Fruit fly (Drosophila melanogaster): ENCODE results near the gene CG12817.

Gene CG12817

dm6 chr3R:10268101-10268864 lies 43.8 kb upstream of the CG12817 start (continued):
- TF ChIP-seq CG11085 (GFP tag; IDR thresholded peaks at IDR 0.05) (peak; percentile 44), peb (GFP tag; IDR thresholded peaks at IDR 0.05) (peak; percentile 46; the same call in 1 of the 2 replicates), corto (GFP tag; optimal IDR thresholded peaks at IDR 0.05) (peak; percentile 67), ash1 (GFP tag; optimal IDR thresholded peaks at IDR 0.05) (no peak), esg (GFP tag; conservative IDR thresholded peaks at IDR 0.05) (peak; percentile 73), sna (GFP tag; IDR thresholded peaks at IDR 0.05; ENCODE audit: partially characterized antibody) (peak; percentile 29; the same call in 1 of the 2 replicates), CG4617 (GFP tag; optimal IDR thresholded peaks at IDR 0.05; ENCODE audit: borderline replicate concordance) (peak; percentile 23), dimm (GFP tag; IDR thresholded peaks at IDR 0.05) (no peak), CG13287 (GFP tag; IDR thresholded peaks at IDR 0.05; ENCODE audit: partially characterized antibody) (no peak; the same call in 1 of the 2 replicates), sc (optimal IDR thresholded peaks at IDR 0.05) (no peak), sc (GFP tag; optimal IDR thresholded peaks at IDR 0.05) (peak; percentile 53), ken (GFP tag; IDR thresholded peaks at IDR 0.05) (peak; percentile 38; the same call in 1 of the 3 replicates), CG15269 (tag; optimal IDR thresholded peaks at IDR 0.05) (peak; percentile 90), dmrt11E (tag; optimal IDR thresholded peaks at IDR 0.05) (peak; percentile 11), stwl (tag; optimal IDR thresholded peaks at IDR 0.05) (no peak), CG7556 (GFP tag; optimal IDR thresholded peaks at IDR 0.05) (peak; percentile 86), Med (GFP tag) (peak; percentile 93), NFAT (GFP tag; IDR thresholded peaks at IDR 0.05) (no peak), CG3065 (GFP tag; optimal IDR thresholded peaks at IDR 0.05) (no peak), TFAM (GFP tag; optimal IDR thresholded peaks at IDR 0.05) (peak; percentile 42), gcm (GFP tag; optimal IDR thresholded peaks at IDR 0.05) (peak; percentile 78), Drgx (GFP tag; IDR thresholded peaks at IDR 0.05) (peak; percentile 82), YL-1 (GFP tag; optimal IDR thresholded peaks at IDR 0.05) (peak; percentile 19), zf30C (GFP tag; optimal IDR thresholded peaks at IDR 0.05) (peak; percentile 68), CG11696 (GFP tag; IDR thresholded peaks at IDR 0.05) (no peak), jigr1 (GFP tag; IDR thresholded peaks at IDR 0.05) (no peak), Hr51 (GFP tag; optimal IDR thresholded peaks at IDR 0.05) (peak; percentile 58 to 94), lbe (GFP tag; optimal IDR thresholded peaks at IDR 0.05) (peak; percentile 52), CG2202 (tag; optimal IDR thresholded peaks at IDR 0.05) (peak; percentile 11), CG8924 (tag; optimal IDR thresholded peaks at IDR 0.05) (peak; percentile 87), Hey (tag; optimal IDR thresholded peaks at IDR 0.05) (no peak), lab (GFP tag; optimal IDR thresholded peaks at IDR 0.05) (peak; percentile 91), CG11723 (GFP tag; optimal IDR thresholded peaks at IDR 0.05) (peak; percentile 67), CG1832 (GFP tag; optimal IDR thresholded peaks at IDR 0.05) (no peak), Scr (GFP tag; IDR thresholded peaks at IDR 0.05; ENCODE audit: partially characterized antibody) (0 out of 2 replicates have a peak, but pooled peaks have one; percentile 7), CG2116 (GFP tag; optimal IDR thresholded peaks at IDR 0.05) (peak; percentile 44), Deaf1 (tag; optimal IDR thresholded peaks at IDR 0.05) (peak; percentile 67), ems (GFP tag; optimal IDR thresholded peaks at IDR 0.05) (peak; percentile 50), nerfin-1 (tag; optimal IDR thresholded peaks at IDR 0.05) (peak; percentile 65), CG9876 (GFP tag; optimal IDR thresholded peaks at IDR 0.05) (peak; percentile 20), Chrac-16 (GFP tag; optimal IDR thresholded peaks at IDR 0.05) (peak; percentile 68), CG2678 (tag; optimal IDR thresholded peaks at IDR 0.05) (peak; percentile 94), nmo (GFP tag; optimal IDR thresholded peaks at IDR 0.05) (peak; percentile 89), sens (GFP tag) (peak; percentile 96), CG3847 (GFP tag; IDR thresholded peaks at IDR 0.05) (peak; percentile 70), CG8765 (GFP tag; IDR thresholded peaks at IDR 0.05) (no peak; the same call in 1 of the 2 replicates), fd3F (GFP tag; optimal IDR thresholded peaks at IDR 0.05) (peak; percentile 81), nerfin-2 (GFP tag; IDR thresholded peaks at IDR 0.05; ENCODE audit: partially characterized antibody) (peak; percentile 31; the same call in 1 of the 2 replicates)
